Worm (Caenorhabditis elegans) whole organism, L1 larva: ENCODE measurements around the gene cest-2.2.

Source experiments
- C04F5.9 ChIP-seq: sonication (generic microtip); optimal IDR thresholded peaks from 2 replicates; lab custom pipeline; 2016; ENCODE audit warnings: missing genetic modification characterization, missing compliant biosample characterization
- ets-5 ChIP-seq: fragments of 200-800 bp; sonication (Bioruptor generic); IDR thresholded peaks from 2 replicates; pipeline ENCODE4 v1.3.6; 2022; ENCODE audit warnings: missing genetic modification characterization, missing compliant biosample characterization
- fkh-10 ChIP-seq: sonication (generic microtip); optimal IDR thresholded peaks from 2 replicates; lab custom pipeline; 2017; ENCODE audit warnings: missing biosample characterization, missing genetic modification reagents, missing genetic modification characterization
- lin-13 ChIP-seq: fragments of 150-350 bp; optimal IDR thresholded peaks from 2 replicates; lab custom pipeline; 2014; ENCODE audit warnings: missing biosample characterization, missing genetic modification reagents, missing genetic modification characterization
- mep-1 ChIP-seq: fragments of 150-350 bp; optimal IDR thresholded peaks from 2 replicates; lab custom pipeline; 2014; ENCODE audit warnings: missing biosample characterization, missing genetic modification characterization
- sptf-1 ChIP-seq: fragments of 150-350 bp; optimal IDR thresholded peaks from 2 replicates; lab custom pipeline; 2014; ENCODE audit warnings: missing biosample characterization, missing genetic modification characterization
- tbx-2 ChIP-seq: sonication (generic microtip); optimal IDR thresholded peaks from 2 replicates; lab custom pipeline; 2016; ENCODE audit warnings: missing genetic modification characterization, missing compliant biosample characterization
- ztf-4 ChIP-seq: fragments of 150-350 bp; optimal IDR thresholded peaks from 2 replicates; lab custom pipeline; 2014; ENCODE audit warnings: missing biosample characterization, missing genetic modification characterization

DNA sequence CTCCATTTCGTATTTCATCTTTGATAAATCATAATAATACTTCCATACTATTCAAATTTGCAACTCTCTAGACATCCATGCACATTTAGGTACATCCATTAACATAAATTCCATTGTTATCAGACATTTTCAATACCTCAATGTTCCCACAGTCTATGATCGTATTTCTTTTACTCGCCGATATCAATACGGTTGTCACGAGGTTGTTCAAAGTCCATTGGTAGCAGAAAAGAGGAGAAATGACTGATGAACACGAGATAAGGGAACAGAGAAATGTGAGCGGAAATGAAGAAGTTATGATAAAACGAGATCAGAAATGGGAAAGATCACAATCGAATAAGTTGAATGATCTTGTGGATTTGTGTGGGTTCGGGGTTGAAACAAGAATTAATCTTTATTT is 37.7 kb upstream of the cest-2.2 start:
- TF ChIP-seq lin-13 (no peak), ets-5 (GFP tag; lab: Robert Waterston, UW) (no peak), tbx-2 (tag; lab: Kevin White, UChicago) (no peak), fkh-10 (GFP tag; lab: Kevin White, UChicago) (no peak), ztf-4 (tag; lab: Kevin White, UChicago) (no peak), C04F5.9 (tag; lab: Kevin White, UChicago) (no peak), mep-1 (tag; lab: Kevin White, UChicago) (no peak), sptf-1 (tag; lab: Kevin White, UChicago) (no peak)
